Worm (Caenorhabditis elegans) whole organism, young adult: ENCODE data around the gene C45G9.6.
A peak's percentile ranks its signal among the peaks of the same experiment; 100 is the strongest.

Experiments
- B0019.2 ChIP-seq: fragments of 200-800 bp; sonication (Bioruptor generic); conservative IDR thresholded peaks from 2 replicates; pipeline ENCODE4 v1.3.6; 2022; ENCODE audit warnings: missing genetic modification reagents, missing genetic modification characterization, missing compliant biosample characterization
- D2030.7 ChIP-seq: fragments of 200-800 bp; sonication (Bioruptor generic); IDR thresholded peaks from 2 replicates; pipeline ENCODE4 v1.3.6; 2022; ENCODE audit warnings: missing genetic modification reagents, missing genetic modification characterization, missing compliant biosample characterization
- F23B12.7 ChIP-seq: sonication (generic microtip); optimal IDR thresholded peaks from 2 replicates; lab custom pipeline; 2017; ENCODE audit warnings: missing genetic modification characterization, mild to moderate bottlenecking, missing compliant biosample characterization, antibody characterized with exemption, moderate library complexity; ENCODE audit not compliant: insufficient read depth
- F33H1.4 ChIP-seq: fragments of 200-800 bp; sonication (Bioruptor generic); IDR thresholded peaks from 2 replicates; pipeline ENCODE4 v1.3.6; 2022; ENCODE audit warnings: missing genetic modification reagents, missing genetic modification characterization, missing compliant biosample characterization
- Y79H2A.3 ChIP-seq: fragments of 200-800 bp; sonication (Bioruptor generic); conservative IDR thresholded peaks from 2 replicates; pipeline ENCODE4 v1.3.6; 2022; ENCODE audit warnings: missing genetic modification reagents, missing genetic modification characterization, missing compliant biosample characterization
- aptf-2 ChIP-seq: fragments of 200-800 bp; sonication (Bioruptor generic); conservative IDR thresholded peaks from 2 replicates; pipeline ENCODE4 v1.3.6; 2022; ENCODE audit warnings: missing genetic modification reagents, missing genetic modification characterization, missing compliant biosample characterization
- athp-1 ChIP-seq: sonication (generic microtip); optimal IDR thresholded peaks from 2 replicates; lab custom pipeline; 2017; ENCODE audit warnings: mild to moderate bottlenecking, missing genetic modification characterization, missing compliant biosample characterization
- attf-3 ChIP-seq: fragments of 200-800 bp; sonication (Bioruptor generic); conservative IDR thresholded peaks from 2 replicates; pipeline ENCODE4 v1.3.6; 2022; ENCODE audit warnings: missing genetic modification reagents, missing genetic modification characterization, missing compliant biosample characterization
- bed-2 ChIP-seq: fragments of 200-800 bp; sonication (Bioruptor generic); IDR thresholded peaks from 2 replicates; pipeline ENCODE4 v1.3.6; 2022; ENCODE audit warnings: missing genetic modification reagents, missing genetic modification characterization, missing compliant biosample characterization
- cebp-1 ChIP-seq, 2 experiments: fragments of 200-800 bp in 1 of 2; sonication (Bioruptor generic) in 1 of 2; sonication (generic microtip) in 1 of 2; IDR thresholded peaks in 1 of 2; optimal IDR thresholded peaks in 1 of 2; 2 replicates each; pipeline versions ENCODE4 v1.3.6 to Lab custom; 2017 to 2022; ENCODE audit warnings: missing compliant biosample characterization in 2 of 2, missing genetic modification characterization in 2 of 2, mild to moderate bottlenecking in 1 of 2, missing genetic modification reagents in 1 of 2, moderate library complexity in 1 of 2
- ceh-91 ChIP-seq: fragments of 200-800 bp; sonication (Bioruptor generic); IDR thresholded peaks from 2 replicates; pipeline ENCODE4 v1.3.6; 2022; ENCODE audit warnings: missing genetic modification reagents, missing genetic modification characterization, missing compliant biosample characterization
- egl-18 ChIP-seq: fragments of 200-800 bp; sonication (Bioruptor generic); IDR thresholded peaks from 2 replicates; pipeline ENCODE4 v1.3.6; 2022; ENCODE audit warnings: missing genetic modification reagents, missing genetic modification characterization, missing compliant biosample characterization
- ekl-4 ChIP-seq: fragments of 200-800 bp; sonication (Bioruptor generic); IDR thresholded peaks from 2 replicates; pipeline ENCODE4 v1.3.6; 2022; ENCODE audit warnings: missing genetic modification reagents, missing genetic modification characterization, missing compliant biosample characterization
- ets-4 ChIP-seq: fragments of 200-800 bp; sonication (Bioruptor generic); optimal IDR thresholded peaks from 2 replicates; lab custom pipeline; 2018; ENCODE audit warnings: mild to moderate bottlenecking, missing genetic modification characterization, missing compliant biosample characterization
- hlh-12 ChIP-seq: sonication (generic microtip); optimal IDR thresholded peaks from 2 replicates; lab custom pipeline; 2016; ENCODE audit warnings: missing genetic modification characterization, missing compliant biosample characterization
- hlh-26 ChIP-seq: fragments of 200-800 bp; sonication (Bioruptor generic); conservative IDR thresholded peaks from 2 replicates; pipeline ENCODE4 v1.3.6; 2022; ENCODE audit warnings: missing genetic modification reagents, missing genetic modification characterization, missing compliant biosample characterization
- hmg-1.2 ChIP-seq: fragments of 200-800 bp; sonication (Bioruptor generic); IDR thresholded peaks from 2 replicates; pipeline ENCODE4 v1.3.6; 2022; ENCODE audit warnings: missing genetic modification reagents, missing genetic modification characterization, missing compliant biosample characterization
- hrde-1 ChIP-seq: sonication (generic microtip); optimal IDR thresholded peaks from 2 replicates; lab custom pipeline; 2016; ENCODE audit warnings: missing genetic modification characterization, mild to moderate bottlenecking, missing compliant biosample characterization, moderate library complexity, missing genotype, missing genetic modification reagents, borderline replicate concordance
- lag-1 ChIP-seq: fragments of 200-800 bp; sonication (Bioruptor generic); IDR thresholded peaks from 2 replicates; pipeline ENCODE4 v1.3.6; 2022; ENCODE audit warnings: missing genetic modification reagents, missing genetic modification characterization, missing compliant biosample characterization
- let-526 ChIP-seq: fragments of 200-800 bp; sonication (Bioruptor generic); IDR thresholded peaks from 2 replicates; pipeline ENCODE4 v1.3.6; 2022; ENCODE audit warnings: missing genetic modification reagents, missing genetic modification characterization, missing compliant biosample characterization
- let-607 ChIP-seq, 2 experiments: fragments of 200-800 bp in 1 of 2; sonication (Bioruptor generic) in 1 of 2; sonication (generic microtip) in 1 of 2; optimal IDR thresholded peaks; 2 replicates each; lab custom pipeline; 2016 to 2018; ENCODE audit warnings: mild to moderate bottlenecking in 2 of 2, missing compliant biosample characterization in 2 of 2, missing genetic modification characterization in 2 of 2, moderate library complexity in 2 of 2, missing genotype in 1 of 2
- lin-54 ChIP-seq: fragments of 200-800 bp; sonication (Bioruptor generic); optimal IDR thresholded peaks from 2 replicates; lab custom pipeline; 2018; ENCODE audit warnings: mild to moderate bottlenecking, missing genetic modification characterization, missing compliant biosample characterization
- lir-1 ChIP-seq: fragments of 200-800 bp; sonication (Bioruptor generic); conservative IDR thresholded peaks from 2 replicates; pipeline ENCODE4 v1.3.6; 2022; ENCODE audit warnings: missing genetic modification reagents, missing genetic modification characterization, missing compliant biosample characterization
- lsl-1 ChIP-seq: fragments of 200-800 bp; sonication (Bioruptor generic); optimal IDR thresholded peaks from 2 replicates; lab custom pipeline; 2018; ENCODE audit warnings: mild to moderate bottlenecking, missing genetic modification characterization, moderate library complexity, missing compliant biosample characterization
- madf-10 ChIP-seq: sonication (generic microtip); optimal IDR thresholded peaks from 2 replicates; lab custom pipeline; 2016; ENCODE audit warnings: mild to moderate bottlenecking, missing genetic modification characterization, missing compliant biosample characterization
- madf-6 ChIP-seq: fragments of 200-800 bp; sonication (Bioruptor generic); IDR thresholded peaks from 2 replicates; pipeline ENCODE4 v1.3.6; 2022; ENCODE audit warnings: missing genetic modification reagents, missing genetic modification characterization, missing compliant biosample characterization
- madf-8 ChIP-seq: fragments of 200-800 bp; sonication (Bioruptor generic); conservative IDR thresholded peaks from 2 replicates; pipeline ENCODE4 v1.3.6; 2022; ENCODE audit warnings: missing genetic modification reagents, missing genetic modification characterization, missing compliant biosample characterization
- mxl-1 ChIP-seq: sonication (generic microtip); optimal IDR thresholded peaks from 2 replicates; lab custom pipeline; 2016; ENCODE audit warnings: missing genetic modification characterization, missing compliant biosample characterization
- nfya-2 ChIP-seq: fragments of 200-800 bp; sonication (Bioruptor generic); IDR thresholded peaks from 2 replicates; pipeline ENCODE4 v1.3.6; 2022; ENCODE audit warnings: missing genetic modification reagents, missing genetic modification characterization, missing compliant biosample characterization
- nhr-120 ChIP-seq: fragments of 200-800 bp; sonication (Bioruptor generic); IDR thresholded peaks from 2 replicates; pipeline ENCODE4 v1.3.6; 2022; ENCODE audit warnings: missing genetic modification characterization, missing compliant biosample characterization
- nhr-27 ChIP-seq: fragments of 200-800 bp; sonication (Bioruptor generic); optimal IDR thresholded peaks from 2 replicates; lab custom pipeline; 2018; ENCODE audit warnings: mild to moderate bottlenecking, missing genetic modification characterization, moderate library complexity, missing compliant biosample characterization
- nhr-90 ChIP-seq: sonication (generic microtip); optimal IDR thresholded peaks from 2 replicates; lab custom pipeline; 2016; ENCODE audit warnings: missing genotype, mild to moderate bottlenecking, missing genetic modification characterization, missing compliant biosample characterization
- rcor-1 ChIP-seq: fragments of 200-800 bp; sonication (Bioruptor generic); IDR thresholded peaks from 2 replicates; pipeline ENCODE4 v1.3.6; 2022; ENCODE audit warnings: missing genetic modification reagents, missing genetic modification characterization, missing compliant biosample characterization
- snpc-1.3 ChIP-seq: sonication (generic microtip); optimal IDR thresholded peaks from 2 replicates; lab custom pipeline; 2017; ENCODE audit warnings: missing genetic modification characterization, mild to moderate bottlenecking, missing compliant biosample characterization, antibody characterized with exemption, moderate library complexity, missing genotype, missing genetic modification reagents; ENCODE audit not compliant: insufficient read depth
- snpc-4 ChIP-seq, 5 experiments: fragments of 150-350 bp in 1 of 5; sonication (generic microtip) in 4 of 5; optimal IDR thresholded peaks; 2 replicates each; lab custom pipeline; 2014 to 2018; ENCODE audit warnings: missing genetic modification characterization in 5 of 5, missing biosample characterization in 3 of 5, antibody characterized with exemption in 2 of 5, mild to moderate bottlenecking in 2 of 5, missing compliant biosample characterization in 2 of 5, missing genotype in 2 of 5, moderate library complexity in 2 of 5, missing genetic modification reagents in 1 of 5
- xnd-1 ChIP-seq: sonication (generic microtip); optimal IDR thresholded peaks from 2 replicates; lab custom pipeline; 2016; ENCODE audit warnings: missing genotype, missing genetic modification reagents, missing genetic modification characterization, missing compliant biosample characterization
- ztf-22 ChIP-seq: fragments of 200-800 bp; sonication (Bioruptor generic); optimal IDR thresholded peaks from 2 replicates; lab custom pipeline; 2018; ENCODE audit warnings: mild to moderate bottlenecking, missing genetic modification characterization, moderate library complexity, missing compliant biosample characterization
- ztf-26 ChIP-seq: sonication (generic microtip); optimal IDR thresholded peaks from 2 replicates; lab custom pipeline; 2017; ENCODE audit warnings: missing genetic modification characterization, missing compliant biosample characterization
- ztf-28 ChIP-seq: fragments of 200-800 bp; sonication (Bioruptor generic); IDR thresholded peaks from 2 replicates; pipeline ENCODE4 v1.3.6; 2022; ENCODE audit warnings: missing genetic modification reagents, missing genetic modification characterization, missing compliant biosample characterization

Gene C45G9.6

ce11 chrIII:4986790-4987259, 49.4 kb upstream of the C45G9.6 start, which contains the start of the genes C27F2.10 and wdr-60 (continued):
- TF ChIP-seq hmg-1.2 (GFP tag; lab: Robert Waterston, UW) (no peak), rcor-1 (GFP tag; lab: Robert Waterston, UW) (no peak), hrde-1 (tag; lab: Kevin White, UChicago) (no peak), madf-6 (GFP tag; lab: Robert Waterston, UW) (peak; percentile 63), cebp-1 (GFP tag; IDR thresholded peaks at IDR 0.05; lab: Robert Waterston, UW) (no peak), cebp-1 (tag; optimal IDR thresholded peaks at IDR 0.05; lab: Kevin White, UChicago) (no peak), snpc-4 (GFP tag; optimal IDR thresholded peaks at IDR 0.05; lab: Kevin White, UChicago) (no peak), snpc-4 (tag; optimal IDR thresholded peaks at IDR 0.05; lab: Kevin White, UChicago) (no peak), nhr-120 (no peak), nhr-90 (no peak)

- TF ChIP-seq ets-4 (GFP tag; lab: Kevin White, UChicago) (no peak), F23B12.7 (tag; lab: Kevin White, UChicago) (no peak), nhr-27 (no peak), lsl-1 (peak; percentile 92), hlh-12 (no peak), xnd-1 (tag; lab: Kevin White, UChicago) (peak; percentile 81), madf-8 (GFP tag; lab: Robert Waterston, UW) (peak; percentile 62), mxl-1 (tag; lab: Kevin White, UChicago) (no peak), ztf-26 (tag; lab: Kevin White, UChicago) (no peak), madf-10 (tag; lab: Kevin White, UChicago) (no peak), Y79H2A.3 (GFP tag; lab: Robert Waterston, UW) (no peak), snpc-1.3 (tag; lab: Kevin White, UChicago) (no peak), nfya-2 (GFP tag; lab: Robert Waterston, UW) (no peak), lin-54 (GFP tag; lab: Kevin White, UChicago) (peak; percentile 7), F33H1.4 (GFP tag; lab: Robert Waterston, UW) (peak; percentile 85), ztf-22 (no peak), lag-1 (GFP tag; lab: Robert Waterston, UW) (no peak), let-526 (GFP tag; lab: Robert Waterston, UW) (no peak), madf-6 (GFP tag; lab: Robert Waterston, UW) (peak; percentile 84)
Observed at ce11 chrIII:4987666-4988065, 48.6 kb upstream of the C45G9.6 start.

ce11 chrIII:4998111-4998859, 38.0 kb upstream of the C45G9.6 start, which contains the start of gene tmem-131:
Gene tmem-131, minus strand, starts transcription at chrIII:4998161.
- TF ChIP-seq let-607 (tag; optimal IDR thresholded peaks at IDR 0.05; lab: Kevin White, UChicago), result peak in 1 of 2 experiments; percentile 43
- peak; percentile 82 for TF ChIP-seq aptf-2 (GFP tag; lab: Robert Waterston, UW)
- TF ChIP-seq nhr-120, result no peak
- TF ChIP-seq hmg-1.2 (GFP tag; lab: Robert Waterston, UW), result peak; percentile 64
- no peak for TF ChIP-seq xnd-1 (tag; lab: Kevin White, UChicago)

ce11 chrIII:4998956-4999425, 37.3 kb upstream of the C45G9.6 start, which contains the start of gene smcr-8:
Gene smcr-8, plus strand, starts transcription at chrIII:4999375.
- TF ChIP-seq lir-1, result 0 out of 2 replicates have a peak, but pooled peaks have one; percentile 11
- no peak for TF ChIP-seq hlh-26 (GFP tag; lab: Robert Waterston, UW)
- TF ChIP-seq B0019.2 (GFP tag; lab: Robert Waterston, UW), result 0 out of 2 replicates have a peak, but pooled peaks have one; percentile 14
- peak; percentile 56; the same call in 1 of the 2 replicates for TF ChIP-seq attf-3
- TF ChIP-seq ceh-91 (GFP tag; lab: Robert Waterston, UW), result peak; percentile 54; the same call in 1 of the 2 replicates
- TF ChIP-seq bed-2 (GFP tag; lab: Robert Waterston, UW), result peak; percentile 70
- peak; percentile 81 for TF ChIP-seq athp-1 (tag; lab: Kevin White, UChicago)
- peak; percentile 68 for TF ChIP-seq D2030.7
- TF ChIP-seq ztf-28, result 0 out of 2 replicates have a peak, but pooled peaks have one; percentile 75
- TF ChIP-seq egl-18 (GFP tag; lab: Robert Waterston, UW), result no peak
- no peak for TF ChIP-seq cebp-1 (GFP tag; IDR thresholded peaks at IDR 0.05; lab: Robert Waterston, UW)
- TF ChIP-seq cebp-1 (tag; optimal IDR thresholded peaks at IDR 0.05; lab: Kevin White, UChicago), result no peak
- TF ChIP-seq ztf-22, result no peak
- TF ChIP-seq ekl-4 (GFP tag; lab: Robert Waterston, UW), result 0 out of 2 replicates have a peak, but pooled peaks have one; percentile 42
